Fruit fly (Drosophila melanogaster) whole organism, adult: Measurements from ENCODE around the gene CG42449.

Experiments
- CG11617 ChIP-seq: fragments of 200-800 bp; sonication (Bioruptor generic); optimal IDR thresholded peaks from 2 replicates; lab custom pipeline; 2017; ENCODE audit warnings: mild to moderate bottlenecking, missing biosample characterization, missing genetic modification reagents, missing genetic modification characterization
- CG12768 ChIP-seq: fragments of 200-800 bp; sonication (Bioruptor generic); optimal IDR thresholded peaks from 2 replicates; lab custom pipeline; 2017; ENCODE audit warnings: missing biosample characterization, missing genetic modification characterization, mild to moderate bottlenecking, moderate library complexity, missing genetic modification reagents
- CG14711 ChIP-seq: fragments of 200-800 bp; sonication (Bioruptor generic); optimal IDR thresholded peaks from 2 replicates; lab custom pipeline; 2018; ENCODE audit warnings: missing biosample characterization, mild to moderate bottlenecking, missing genetic modification characterization, moderate library complexity
- CG1620 ChIP-seq: fragments of 200-800 bp; sonication (Bioruptor generic); optimal IDR thresholded peaks from 2 replicates; lab custom pipeline; 2016; ENCODE audit warnings: missing biosample characterization, missing genetic modification characterization
- CG33017 ChIP-seq: fragments of 200-800 bp; sonication (Bioruptor generic); optimal IDR thresholded peaks from 2 replicates; lab custom pipeline; 2018; ENCODE audit warnings: missing biosample characterization, mild to moderate bottlenecking, missing genetic modification characterization, moderate library complexity
- CG5204 ChIP-seq: fragments of 200-800 bp; sonication (Bioruptor generic); optimal IDR thresholded peaks from 2 replicates; lab custom pipeline; 2016; ENCODE audit warnings: missing biosample characterization, missing genetic modification characterization
- CG7045 ChIP-seq: fragments of 200-800 bp; sonication (Bioruptor generic); optimal IDR thresholded peaks from 2 replicates; lab custom pipeline; 2017; ENCODE audit warnings: missing biosample characterization, mild to moderate bottlenecking, missing genetic modification characterization
- CG7101 ChIP-seq: fragments of 200-800 bp; sonication (Bioruptor generic); optimal IDR thresholded peaks from 2 replicates; lab custom pipeline; 2018; ENCODE audit warnings: missing biosample characterization, mild to moderate bottlenecking, missing genetic modification characterization, moderate library complexity
- Clk ChIP-seq: fragments of 200-800 bp; sonication (Bioruptor generic); optimal IDR thresholded peaks from 2 replicates; lab custom pipeline; 2017; ENCODE audit warnings: missing biosample characterization, missing genetic modification characterization
- Crg-1 ChIP-seq: fragments of 200-800 bp; sonication (Bioruptor generic); optimal IDR thresholded peaks from 2 replicates; lab custom pipeline; 2016; ENCODE audit warnings: missing biosample characterization, missing genetic modification characterization
- Hr96 ChIP-seq: fragments of 200-800 bp; sonication (Bioruptor generic); optimal IDR thresholded peaks from 2 replicates; lab custom pipeline; 2016; ENCODE audit warnings: missing biosample characterization, missing genetic modification characterization
- Mnt ChIP-seq: fragments of 200-800 bp; sonication (Bioruptor generic); optimal IDR thresholded peaks from 2 replicates; lab custom pipeline; 2016; ENCODE audit warnings: missing biosample characterization, mild to moderate bottlenecking, missing genetic modification characterization
- bab1 ChIP-seq: fragments of 200-800 bp; sonication (Bioruptor generic); optimal IDR thresholded peaks from 3 replicates; lab custom pipeline; 2019; ENCODE audit warnings: missing biosample characterization, mild to moderate bottlenecking, missing genetic modification characterization, moderate library complexity
- cic ChIP-seq: fragments of 200-800 bp; sonication (Bioruptor generic); optimal IDR thresholded peaks from 2 replicates; lab custom pipeline; 2017; ENCODE audit warnings: missing biosample characterization, mild to moderate bottlenecking, missing genetic modification characterization, moderate library complexity
- cnc ChIP-seq, 2 experiments: fragments of >200 bp; optimal IDR thresholded peaks; 2 replicates each; lab custom pipeline; 2017
- kay ChIP-seq: fragments of 200-800 bp; sonication (Bioruptor generic); peaks from one replicate; lab custom pipeline; 2016; ENCODE audit warnings: missing biosample characterization, missing genetic modification characterization, borderline replicate concordance
- ovo ChIP-seq: fragments of 200-800 bp; sonication (Bioruptor generic); optimal IDR thresholded peaks from 2 replicates; lab custom pipeline; 2016; ENCODE audit warnings: missing biosample characterization, missing genetic modification characterization
- pad ChIP-seq: fragments of 200-800 bp; sonication (Bioruptor generic); optimal IDR thresholded peaks from 3 replicates; lab custom pipeline; 2017; ENCODE audit warnings: missing biosample characterization, missing genetic modification characterization, mild to moderate bottlenecking, moderate library complexity, missing genetic modification reagents
- tj ChIP-seq: fragments of 200-800 bp; sonication (Bioruptor generic); optimal IDR thresholded peaks from 3 replicates; lab custom pipeline; 2017; ENCODE audit warnings: missing biosample characterization, mild to moderate bottlenecking, missing genetic modification characterization, moderate library complexity
- toe ChIP-seq: fragments of 200-800 bp; sonication (Bioruptor generic); optimal IDR thresholded peaks from 2 replicates; lab custom pipeline; 2016; ENCODE audit warnings: missing biosample characterization, missing genetic modification characterization

The CG42449 gene

dm6 chrX:5672243-5673051 is 10.6 kb upstream of the CG42449 start, which contains the start of gene RpL35:
Gene RpL35 (plus strand): TSS chrX:5672401.
- TF ChIP-seq ovo (GFP tag; lab: Kevin White, UChicago) = peak; percentile 45
- peak; percentile 55 for TF ChIP-seq pad
- peak; percentile 40 for TF ChIP-seq CG14711 (tag; lab: Kevin White, UChicago)
- TF ChIP-seq bab1 (GFP tag; lab: Kevin White, UChicago) = peak; percentile 84
- peak; percentile 53 for TF ChIP-seq tj (GFP tag; lab: Kevin White, UChicago)
- TF ChIP-seq CG33017 = no peak
- TF ChIP-seq CG11617 (GFP tag; lab: Kevin White, UChicago) = peak; percentile 76
- no peak for TF ChIP-seq CG5204 (GFP tag; lab: Kevin White, UChicago)
- TF ChIP-seq cic = no peak
- TF ChIP-seq Mnt (GFP tag; lab: Kevin White, UChicago) = peak; percentile 96
- TF ChIP-seq cnc (optimal IDR thresholded peaks at IDR 0.05; lab: Kevin White, UChicago) = no peak
- TF ChIP-seq Crg-1 (GFP tag; lab: Kevin White, UChicago) = peak; percentile 78
- peak; percentile 34 for TF ChIP-seq CG12768 (GFP tag; lab: Kevin White, UChicago)
- no peak for TF ChIP-seq Clk (GFP tag; lab: Kevin White, UChicago)
- no peak for TF ChIP-seq CG7045 (GFP tag; lab: Kevin White, UChicago)
- peak; percentile 49 for TF ChIP-seq CG1620 (GFP tag; lab: Kevin White, UChicago)
- TF ChIP-seq toe (GFP tag; lab: Kevin White, UChicago) = peak; percentile 21
- peak; percentile 71 for TF ChIP-seq CG7101 (tag; lab: Kevin White, UChicago)
- TF ChIP-seq kay (GFP tag; lab: Kevin White, UChicago) = no peak
- peak; percentile 83 for TF ChIP-seq Hr96 (GFP tag; lab: Kevin White, UChicago)

dm6 chrX:5676855-5677254 is 6.2 kb upstream of the CG42449 start:
- TF ChIP-seq ovo (GFP tag; lab: Kevin White, UChicago) = no peak
- no peak for TF ChIP-seq pad
- no peak for TF ChIP-seq CG12768 (GFP tag; lab: Kevin White, UChicago)
- TF ChIP-seq toe (GFP tag; lab: Kevin White, UChicago) = no peak
- no peak for TF ChIP-seq tj (GFP tag; lab: Kevin White, UChicago)
- no peak for TF ChIP-seq CG5204 (GFP tag; lab: Kevin White, UChicago)
- no peak for TF ChIP-seq bab1 (GFP tag; lab: Kevin White, UChicago)
- no peak for TF ChIP-seq Mnt (GFP tag; lab: Kevin White, UChicago)
- no peak for TF ChIP-seq CG1620 (GFP tag; lab: Kevin White, UChicago)
- TF ChIP-seq Clk (GFP tag; lab: Kevin White, UChicago) = no peak
- no peak for TF ChIP-seq cnc (optimal IDR thresholded peaks at IDR 0.05; lab: Kevin White, UChicago)
- TF ChIP-seq Crg-1 (GFP tag; lab: Kevin White, UChicago) = no peak
- no peak for TF ChIP-seq CG7045 (GFP tag; lab: Kevin White, UChicago)
- TF ChIP-seq cic = no peak
- TF ChIP-seq kay (GFP tag; lab: Kevin White, UChicago) = no peak
- TF ChIP-seq Hr96 (GFP tag; lab: Kevin White, UChicago) = no peak
- TF ChIP-seq CG7101 (tag; lab: Kevin White, UChicago) = no peak

- TF ChIP-seq CG11617 (GFP tag; lab: Kevin White, UChicago) (peak; percentile 52), CG7101 (tag; lab: Kevin White, UChicago) (peak; percentile 85), CG33017 (no peak), CG7045 (GFP tag; lab: Kevin White, UChicago) (peak; percentile 4), CG14711 (tag; lab: Kevin White, UChicago) (peak; percentile 67), CG5204 (GFP tag; lab: Kevin White, UChicago) (peak; percentile 13), Hr96 (GFP tag; lab: Kevin White, UChicago) (peak; percentile 67), Crg-1 (GFP tag; lab: Kevin White, UChicago) (peak; percentile 78), ovo (GFP tag; lab: Kevin White, UChicago) (peak; percentile 98), tj (GFP tag; lab: Kevin White, UChicago) (no peak), cnc (optimal IDR thresholded peaks at IDR 0.05; lab: Kevin White, UChicago) (no peak), kay (GFP tag; lab: Kevin White, UChicago) (no peak), Clk (GFP tag; lab: Kevin White, UChicago) (no peak), toe (GFP tag; lab: Kevin White, UChicago) (peak; percentile 22), pad (peak; percentile 64), cic (no peak), Mnt (GFP tag; lab: Kevin White, UChicago) (peak; percentile 53), CG1620 (GFP tag; lab: Kevin White, UChicago) (peak; percentile 76), CG12768 (GFP tag; lab: Kevin White, UChicago) (peak; percentile 12), bab1 (GFP tag; lab: Kevin White, UChicago) (no peak)
Measured at dm6 chrX:5677400-5678177, 5.5 kb upstream of the CG42449 start.

dm6 chrX:5678178-5678470 is 4.9 kb upstream of the CG42449 start:
- TF ChIP-seq tj (GFP tag; lab: Kevin White, UChicago) (no peak), ovo (GFP tag; lab: Kevin White, UChicago) (peak; percentile 66), cnc (optimal IDR thresholded peaks at IDR 0.05; lab: Kevin White, UChicago) (peak in 1 of 2 experiments; percentile 9)
